Worm (Caenorhabditis elegans) whole organism, young adult: ENCODE measurements around the gene T19B10.12.
A peak's percentile ranks its signal among the peaks of the same experiment; 100 is the strongest.

Experiments
- B0019.2 ChIP-seq: fragments of 200-800 bp; sonication (Bioruptor generic); conservative IDR thresholded peaks from 2 replicates; pipeline ENCODE4 v1.3.6; 2022; ENCODE audit warnings: missing genetic modification reagents, missing genetic modification characterization, missing compliant biosample characterization
- C17E4.6 ChIP-seq: fragments of 200-800 bp; sonication (Bioruptor generic); IDR thresholded peaks from 2 replicates; pipeline ENCODE4 v1.3.6; 2022; ENCODE audit warnings: missing genetic modification reagents, missing genetic modification characterization, missing compliant biosample characterization
- D2030.7 ChIP-seq: fragments of 200-800 bp; sonication (Bioruptor generic); IDR thresholded peaks from 2 replicates; pipeline ENCODE4 v1.3.6; 2022; ENCODE audit warnings: missing genetic modification reagents, missing genetic modification characterization, missing compliant biosample characterization
- F10E7.11 ChIP-seq: sonication (generic microtip); optimal IDR thresholded peaks from 2 replicates; lab custom pipeline; 2017; ENCODE audit warnings: mild to moderate bottlenecking, missing genetic modification characterization, moderate library complexity, missing compliant biosample characterization
- F33H1.4 ChIP-seq: fragments of 200-800 bp; sonication (Bioruptor generic); IDR thresholded peaks from 2 replicates; pipeline ENCODE4 v1.3.6; 2022; ENCODE audit warnings: missing genetic modification reagents, missing genetic modification characterization, missing compliant biosample characterization
- F37B4.10 ChIP-seq: fragments of 200-800 bp; sonication (Bioruptor generic); IDR thresholded peaks from 2 replicates; pipeline ENCODE4 v1.3.6; 2022; ENCODE audit warnings: missing genetic modification characterization, missing compliant biosample characterization
- F49E8.2 ChIP-seq: sonication (generic microtip); optimal IDR thresholded peaks from 3 replicates; lab custom pipeline; 2017; ENCODE audit warnings: missing genetic modification characterization, mild to moderate bottlenecking, missing compliant biosample characterization, antibody characterized with exemption, moderate library complexity; ENCODE audit not compliant: insufficient read depth
- F57C9.4 ChIP-seq: sonication (generic microtip); optimal IDR thresholded peaks from 2 replicates; lab custom pipeline; 2017; ENCODE audit warnings: mild to moderate bottlenecking, missing genetic modification characterization, missing compliant biosample characterization
- Y53G8AR.9 ChIP-seq: fragments of 200-800 bp; sonication (Bioruptor generic); conservative IDR thresholded peaks from 2 replicates; pipeline ENCODE4 v1.3.6; 2022; ENCODE audit warnings: missing genetic modification reagents, missing genetic modification characterization, missing compliant biosample characterization
- Y56A3A.18 ChIP-seq: fragments of 200-800 bp; sonication (Bioruptor generic); IDR thresholded peaks from 2 replicates; pipeline ENCODE4 v1.3.6; 2022; ENCODE audit warnings: missing genetic modification reagents, missing genetic modification characterization, missing compliant biosample characterization
- Y67H2A.10 ChIP-seq: fragments of 200-800 bp; sonication (Bioruptor generic); conservative IDR thresholded peaks from 2 replicates; pipeline ENCODE4 v1.3.6; 2022; ENCODE audit warnings: missing genetic modification reagents, missing genetic modification characterization, missing compliant biosample characterization
- ZK185.1 ChIP-seq: sonication (generic microtip); optimal IDR thresholded peaks from 2 replicates; lab custom pipeline; 2016; ENCODE audit warnings: mild to moderate bottlenecking, missing genetic modification characterization, missing compliant biosample characterization; ENCODE audit not compliant: poor library complexity, severe bottlenecking
- akir-1 ChIP-seq: fragments of 200-800 bp; sonication (Bioruptor generic); optimal IDR thresholded peaks from 2 replicates; lab custom pipeline; 2018; ENCODE audit warnings: mild to moderate bottlenecking, missing genetic modification characterization, moderate library complexity, missing compliant biosample characterization
- attf-6 ChIP-seq: fragments of 200-800 bp; sonication (Bioruptor generic); IDR thresholded peaks from 2 replicates; pipeline ENCODE4 v1.3.6; 2022; ENCODE audit warnings: missing genetic modification reagents, missing genetic modification characterization, missing compliant biosample characterization
- ccch-3 ChIP-seq: fragments of 200-800 bp; sonication (Bioruptor generic); optimal IDR thresholded peaks from 2 replicates; lab custom pipeline; 2018; ENCODE audit warnings: mild to moderate bottlenecking, missing genetic modification characterization, missing compliant biosample characterization
- cebp-2 ChIP-seq: fragments of 200-800 bp; sonication (Bioruptor generic); IDR thresholded peaks from 2 replicates; pipeline ENCODE4 v1.3.6; 2022; ENCODE audit warnings: missing genetic modification characterization, missing compliant biosample characterization
- die-1 ChIP-seq: sonication (generic microtip); optimal IDR thresholded peaks from 2 replicates; lab custom pipeline; 2016; ENCODE audit warnings: missing genotype, mild to moderate bottlenecking, missing genetic modification characterization, missing compliant biosample characterization
- dpl-1 ChIP-seq: fragments of 150-350 bp; optimal IDR thresholded peaks from 2 replicates; lab custom pipeline; 2014; ENCODE audit warnings: missing biosample characterization, missing genetic modification reagents, missing genetic modification characterization
- efl-1 ChIP-seq: fragments of 150-350 bp; optimal IDR thresholded peaks from 2 replicates; lab custom pipeline; 2014; ENCODE audit warnings: missing biosample characterization, missing genetic modification reagents, missing genetic modification characterization
- egl-18 ChIP-seq: fragments of 200-800 bp; sonication (Bioruptor generic); IDR thresholded peaks from 2 replicates; pipeline ENCODE4 v1.3.6; 2022; ENCODE audit warnings: missing genetic modification reagents, missing genetic modification characterization, missing compliant biosample characterization
- gei-17 ChIP-seq: fragments of 200-800 bp; sonication (Bioruptor generic); optimal IDR thresholded peaks from 2 replicates; lab custom pipeline; 2018; ENCODE audit warnings: mild to moderate bottlenecking, missing genetic modification characterization, missing compliant biosample characterization
- him-1 ChIP-seq: sonication (generic microtip); optimal IDR thresholded peaks from 2 replicates; lab custom pipeline; 2016; ENCODE audit warnings: missing genotype, missing genetic modification reagents, missing genetic modification characterization, missing compliant biosample characterization
- hmg-20 ChIP-seq: fragments of 200-800 bp; sonication (Bioruptor generic); IDR thresholded peaks from 2 replicates; pipeline ENCODE4 v1.3.6; 2022; ENCODE audit warnings: missing genetic modification reagents, missing genetic modification characterization, missing compliant biosample characterization
- hrde-1 ChIP-seq: sonication (generic microtip); optimal IDR thresholded peaks from 2 replicates; lab custom pipeline; 2016; ENCODE audit warnings: missing genetic modification characterization, mild to moderate bottlenecking, missing compliant biosample characterization, moderate library complexity, missing genotype, missing genetic modification reagents, borderline replicate concordance
- let-526 ChIP-seq: fragments of 200-800 bp; sonication (Bioruptor generic); IDR thresholded peaks from 2 replicates; pipeline ENCODE4 v1.3.6; 2022; ENCODE audit warnings: missing genetic modification reagents, missing genetic modification characterization, missing compliant biosample characterization
- let-607 ChIP-seq, 2 experiments: fragments of 200-800 bp in 1 of 2; sonication (Bioruptor generic) in 1 of 2; sonication (generic microtip) in 1 of 2; optimal IDR thresholded peaks; 2 replicates each; lab custom pipeline; 2016 to 2018; ENCODE audit warnings: mild to moderate bottlenecking in 2 of 2, missing compliant biosample characterization in 2 of 2, missing genetic modification characterization in 2 of 2, moderate library complexity in 2 of 2, missing genotype in 1 of 2
- lin-54 ChIP-seq: fragments of 200-800 bp; sonication (Bioruptor generic); optimal IDR thresholded peaks from 2 replicates; lab custom pipeline; 2018; ENCODE audit warnings: mild to moderate bottlenecking, missing genetic modification characterization, missing compliant biosample characterization
- lsl-1 ChIP-seq: fragments of 200-800 bp; sonication (Bioruptor generic); optimal IDR thresholded peaks from 2 replicates; lab custom pipeline; 2018; ENCODE audit warnings: mild to moderate bottlenecking, missing genetic modification characterization, moderate library complexity, missing compliant biosample characterization
- madf-6 ChIP-seq: fragments of 200-800 bp; sonication (Bioruptor generic); IDR thresholded peaks from 2 replicates; pipeline ENCODE4 v1.3.6; 2022; ENCODE audit warnings: missing genetic modification reagents, missing genetic modification characterization, missing compliant biosample characterization
- madf-8 ChIP-seq: fragments of 200-800 bp; sonication (Bioruptor generic); conservative IDR thresholded peaks from 2 replicates; pipeline ENCODE4 v1.3.6; 2022; ENCODE audit warnings: missing genetic modification reagents, missing genetic modification characterization, missing compliant biosample characterization
- mcd-1 ChIP-seq: fragments of 200-800 bp; sonication (Bioruptor generic); IDR thresholded peaks from 2 replicates; pipeline ENCODE4 v1.3.6; 2022; ENCODE audit warnings: missing genetic modification reagents, missing genetic modification characterization, missing compliant biosample characterization
- pbrm-1 ChIP-seq: fragments of 200-800 bp; sonication (Bioruptor generic); IDR thresholded peaks from 2 replicates; pipeline ENCODE4 v1.3.6; 2022; ENCODE audit warnings: missing genetic modification reagents, missing genetic modification characterization, missing compliant biosample characterization
- repo-1 ChIP-seq: sonication (generic microtip); optimal IDR thresholded peaks from 2 replicates; lab custom pipeline; 2017; ENCODE audit warnings: mild to moderate bottlenecking, missing genetic modification characterization, missing compliant biosample characterization
- sdz-38 ChIP-seq: sonication (generic microtip); optimal IDR thresholded peaks from 2 replicates; lab custom pipeline; 2016; ENCODE audit warnings: missing genotype, missing genetic modification characterization, missing compliant biosample characterization
- sea-2 ChIP-seq: fragments of 200-800 bp; sonication (Bioruptor generic); IDR thresholded peaks from 2 replicates; pipeline ENCODE4 v1.3.6; 2022; ENCODE audit warnings: missing genetic modification characterization, missing compliant biosample characterization
- snpc-1.1 ChIP-seq: sonication (generic microtip); optimal IDR thresholded peaks from 2 replicates; lab custom pipeline; 2017; ENCODE audit warnings: missing genetic modification characterization, mild to moderate bottlenecking, missing compliant biosample characterization, antibody characterized with exemption, moderate library complexity, missing genotype, missing genetic modification reagents; ENCODE audit not compliant: insufficient read depth
- snpc-3.4 ChIP-seq: sonication (generic microtip); optimal IDR thresholded peaks from 2 replicates; lab custom pipeline; 2017; ENCODE audit warnings: missing genetic modification characterization, mild to moderate bottlenecking, missing compliant biosample characterization, antibody characterized with exemption, moderate library complexity, missing genotype, missing genetic modification reagents
- snpc-4 ChIP-seq, 5 experiments: fragments of 150-350 bp in 1 of 5; sonication (generic microtip) in 4 of 5; optimal IDR thresholded peaks; 2 replicates each; lab custom pipeline; 2014 to 2018; ENCODE audit warnings: missing genetic modification characterization in 5 of 5, missing biosample characterization in 3 of 5, antibody characterized with exemption in 2 of 5, mild to moderate bottlenecking in 2 of 5, missing compliant biosample characterization in 2 of 5, missing genotype in 2 of 5, moderate library complexity in 2 of 5, missing genetic modification reagents in 1 of 5
- somi-1 ChIP-seq: fragments of 200-800 bp; sonication (Bioruptor generic); optimal IDR thresholded peaks from 2 replicates; lab custom pipeline; 2018; ENCODE audit warnings: mild to moderate bottlenecking, missing genetic modification characterization, missing compliant biosample characterization
- xnd-1 ChIP-seq: sonication (generic microtip); optimal IDR thresholded peaks from 2 replicates; lab custom pipeline; 2016; ENCODE audit warnings: missing genotype, missing genetic modification reagents, missing genetic modification characterization, missing compliant biosample characterization
- zfh-2 ChIP-seq: fragments of 200-800 bp; sonication (Bioruptor generic); conservative IDR thresholded peaks from 2 replicates; pipeline ENCODE4 v1.3.6; 2022; ENCODE audit warnings: missing genetic modification reagents, missing genetic modification characterization, missing compliant biosample characterization
- zim-3 ChIP-seq: sonication (generic microtip); optimal IDR thresholded peaks from 2 replicates; lab custom pipeline; 2017; ENCODE audit warnings: mild to moderate bottlenecking, missing genetic modification characterization, moderate library complexity, missing compliant biosample characterization
- ztf-18 ChIP-seq: sonication (generic microtip); optimal IDR thresholded peaks from 2 replicates; lab custom pipeline; 2016; ENCODE audit warnings: missing genotype, mild to moderate bottlenecking, missing genetic modification characterization, missing compliant biosample characterization
- ztf-25 ChIP-seq: fragments of 200-800 bp; sonication (Bioruptor generic); IDR thresholded peaks from 2 replicates; pipeline ENCODE4 v1.3.6; 2022; ENCODE audit warnings: missing genetic modification reagents, missing genetic modification characterization, missing compliant biosample characterization
- ztf-26 ChIP-seq: sonication (generic microtip); optimal IDR thresholded peaks from 2 replicates; lab custom pipeline; 2017; ENCODE audit warnings: missing genetic modification characterization, missing compliant biosample characterization
- ztf-6 ChIP-seq: fragments of 200-800 bp; sonication (Bioruptor generic); IDR thresholded peaks from 2 replicates; pipeline ENCODE4 v1.3.6; 2022; ENCODE audit warnings: missing genetic modification reagents, missing genetic modification characterization, missing compliant biosample characterization

The T19B10.12 gene

ce11 chrV:11272848-11273247 lies 22.0 kb downstream of the T19B10.12 start, which contains the start of gene clec-223:
Gene clec-223 (plus strand): TSS chrV:11273148.
- TF ChIP-seq F10E7.11 (tag; lab: Kevin White, UChicago) (no peak), sea-2 (no peak), C17E4.6 (GFP tag; lab: Robert Waterston, UW) (no peak), hmg-20 (GFP tag; lab: Robert Waterston, UW) (no peak), pbrm-1 (GFP tag; lab: Robert Waterston, UW) (no peak), let-607 (tag; optimal IDR thresholded peaks at IDR 0.05; lab: Kevin White, UChicago) (no peak), somi-1 (GFP tag; lab: Kevin White, UChicago) (no peak), attf-6 (GFP tag; lab: Robert Waterston, UW) (no peak), lsl-1 (GFP tag; lab: Kevin White, UChicago) (no peak), B0019.2 (GFP tag; lab: Robert Waterston, UW) (no peak), ztf-25 (GFP tag; lab: Robert Waterston, UW) (no peak), repo-1 (no peak), let-526 (GFP tag; lab: Robert Waterston, UW) (no peak), F37B4.10 (GFP tag; lab: Robert Waterston, UW) (no peak), Y56A3A.18 (GFP tag; lab: Robert Waterston, UW) (no peak), gei-17 (GFP tag; lab: Kevin White, UChicago) (no peak), zfh-2 (GFP tag; lab: Robert Waterston, UW) (no peak), ccch-3 (GFP tag; lab: Kevin White, UChicago) (no peak)

ce11 chrV:11279564-11279963 lies 28.7 kb downstream of the T19B10.12 start:
- TF ChIP-seq ZK185.1 (tag; lab: Kevin White, UChicago): no peak
- peak; percentile 96 for TF ChIP-seq xnd-1 (tag; lab: Kevin White, UChicago)
- no peak for TF ChIP-seq hrde-1 (tag; lab: Kevin White, UChicago)
- TF ChIP-seq snpc-3.4 (tag; lab: Kevin White, UChicago): peak; percentile 72
- TF ChIP-seq akir-1 (GFP tag; lab: Kevin White, UChicago): no peak
- peak; percentile 5 for TF ChIP-seq him-1 (tag; lab: Kevin White, UChicago)
- no peak for TF ChIP-seq hmg-20 (GFP tag; lab: Robert Waterston, UW)
- peak; percentile 51; the same call in 1 of the 2 replicates for TF ChIP-seq D2030.7 (GFP tag; lab: Robert Waterston, UW)
- TF ChIP-seq snpc-4 (GFP tag; optimal IDR thresholded peaks at IDR 0.05; lab: Kevin White, UChicago): no peak
- peak in 1 of 4 experiments; percentile 47 for TF ChIP-seq snpc-4 (tag; optimal IDR thresholded peaks at IDR 0.05; lab: Kevin White, UChicago)
- peak; percentile 22 for TF ChIP-seq efl-1 (GFP tag; lab: Kevin White, UChicago)
- TF ChIP-seq madf-8: peak; percentile 81
- no peak for TF ChIP-seq zim-3 (tag; lab: Kevin White, UChicago)
- no peak for TF ChIP-seq F57C9.4 (tag; lab: Kevin White, UChicago)
- peak; percentile 37; the same call in 1 of the 2 replicates for TF ChIP-seq mcd-1 (GFP tag; lab: Robert Waterston, UW)
- TF ChIP-seq dpl-1 (GFP tag; lab: Kevin White, UChicago): no peak
- peak; percentile 95 for TF ChIP-seq madf-6
- TF ChIP-seq Y53G8AR.9: no peak
- TF ChIP-seq ztf-26 (tag; lab: Kevin White, UChicago): no peak
- TF ChIP-seq snpc-1.1 (tag; lab: Kevin White, UChicago): peak; percentile 1
- TF ChIP-seq lin-54: peak; percentile 78
- no peak for TF ChIP-seq Y67H2A.10 (GFP tag; lab: Robert Waterston, UW)
- peak; percentile 93 for TF ChIP-seq lsl-1 (GFP tag; lab: Kevin White, UChicago)
- no peak for TF ChIP-seq cebp-2
- TF ChIP-seq die-1: no peak
- TF ChIP-seq ztf-6: no peak
- no peak for TF ChIP-seq egl-18 (GFP tag; lab: Robert Waterston, UW)
- TF ChIP-seq F49E8.2: peak; percentile 37
- TF ChIP-seq sdz-38 (tag; lab: Kevin White, UChicago): no peak
- no peak for TF ChIP-seq pbrm-1 (GFP tag; lab: Robert Waterston, UW)
- TF ChIP-seq ztf-18 (tag; lab: Kevin White, UChicago): no peak
- peak; percentile 95 for TF ChIP-seq F33H1.4 (GFP tag; lab: Robert Waterston, UW)
